Worm (Caenorhabditis elegans): ENCODE results near the gene C49G7.13.

C49G7.13 gene

DNA sequence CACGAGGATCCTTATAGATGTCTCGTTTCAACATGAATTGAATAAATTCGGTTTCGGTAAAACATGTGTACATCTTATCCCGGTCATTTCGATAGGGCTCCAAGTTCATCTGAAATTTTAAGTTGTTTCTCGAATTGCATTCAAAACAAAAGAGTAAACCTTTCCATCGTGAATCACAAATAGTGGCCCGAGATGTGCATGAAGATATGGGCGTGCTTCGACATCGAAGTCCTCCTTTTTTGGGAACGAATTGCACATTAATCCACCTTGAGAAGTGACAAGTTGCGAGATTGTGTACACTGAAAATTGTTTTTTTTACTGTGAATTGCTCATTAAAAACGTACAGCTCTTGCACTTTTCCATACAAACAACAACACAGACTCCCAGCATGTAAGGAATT is 20.3 kb downstream of the C49G7.13 start:
- TF ChIP-seq ama-1 (optimal IDR thresholded peaks at IDR 0.05), result no peak
- no peak for TF ChIP-seq R02D3.7 (tag; optimal IDR thresholded peaks at IDR 0.05)
- TF ChIP-seq fos-1 (tag; optimal IDR thresholded peaks at IDR 0.05), result no peak
- no peak for TF ChIP-seq fkh-2 (tag; optimal IDR thresholded peaks at IDR 0.05)
- no peak for TF ChIP-seq ZK546.5 (tag; optimal IDR thresholded peaks at IDR 0.05)
- no peak for TF ChIP-seq snpc-4 (tag; optimal IDR thresholded peaks at IDR 0.05)
- no peak for TF ChIP-seq sea-2 (GFP tag; optimal IDR thresholded peaks at IDR 0.05)
- no peak for TF ChIP-seq nhr-12 (tag; optimal IDR thresholded peaks at IDR 0.05)
- no peak for TF ChIP-seq nhr-77 (tag; optimal IDR thresholded peaks at IDR 0.05)
- TF ChIP-seq elt-2 (tag; optimal IDR thresholded peaks at IDR 0.05), result no peak
- no peak for TF ChIP-seq nhr-23 (tag; optimal IDR thresholded peaks at IDR 0.05)
- TF ChIP-seq nhr-43 (tag; optimal IDR thresholded peaks at IDR 0.05; ENCODE audit: poor library complexity, severe bottlenecking), result no peak
- TF ChIP-seq elt-3 (tag; optimal IDR thresholded peaks at IDR 0.05), result no peak
- TF ChIP-seq ceh-82 (tag; optimal IDR thresholded peaks at IDR 0.05), result no peak
- no peak for TF ChIP-seq nhr-237 (tag; optimal IDR thresholded peaks at IDR 0.05)
- TF ChIP-seq ceh-28 (tag; optimal IDR thresholded peaks at IDR 0.05), result no peak
- TF ChIP-seq unc-62 (GFP tag; optimal IDR thresholded peaks at IDR 0.05), result no peak

DNA sequence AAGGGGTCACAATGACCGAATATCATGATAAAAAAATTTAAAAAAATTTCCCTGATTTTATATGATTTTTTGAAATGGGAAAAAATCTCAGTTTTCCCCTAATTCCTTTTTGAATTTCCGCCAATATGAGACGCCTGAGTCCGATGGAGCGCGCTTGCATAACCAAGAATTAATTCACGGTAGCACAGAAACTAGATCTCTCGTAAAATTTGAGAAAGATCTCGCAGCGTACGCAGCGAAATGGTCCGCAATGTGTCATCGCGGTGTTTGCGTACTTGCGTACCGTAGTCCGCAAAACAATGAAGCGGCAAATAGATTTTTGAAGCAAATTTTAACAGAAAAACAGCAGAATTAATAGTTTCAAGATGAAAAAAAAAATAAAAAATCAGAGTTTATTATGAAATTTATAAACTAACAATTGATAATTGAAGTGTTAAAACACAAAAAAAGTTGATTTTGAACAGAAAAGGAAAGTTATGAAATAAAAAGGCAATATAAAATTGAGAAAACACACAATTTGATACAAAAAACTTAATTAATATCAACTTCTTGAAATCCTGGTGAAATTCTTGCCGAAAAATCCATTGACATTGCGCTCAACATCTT is 27.8 kb downstream of the C49G7.13 start:
- peak; percentile 4 for TF ChIP-seq lin-15B (tag; optimal IDR thresholded peaks at IDR 0.05)

DNA sequence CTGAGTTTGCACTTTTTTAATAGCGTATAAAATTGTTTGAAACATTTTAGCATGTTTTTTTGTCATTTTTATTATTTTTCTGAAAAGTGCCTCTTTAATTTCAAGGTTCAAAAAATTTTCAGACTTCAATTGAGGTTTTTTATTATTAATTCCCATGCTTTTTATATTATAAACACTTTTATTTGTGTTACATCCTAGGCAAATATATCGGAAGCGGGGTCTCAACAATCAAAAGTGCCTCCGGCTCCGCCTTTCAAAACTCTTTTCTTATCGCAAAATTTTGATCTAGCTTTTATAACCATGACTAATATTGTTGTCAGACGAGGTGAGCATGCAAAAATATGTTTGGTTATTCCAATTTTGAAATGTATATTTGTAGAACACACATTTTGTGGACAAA is 37.5 kb downstream of the C49G7.13 start, which contains the start of gene otpl-2:
Gene otpl-2 (plus strand): TSS at position 301 of the 400 bp plus-strand sequence.
- no peak for TF ChIP-seq ceh-28 (tag; optimal IDR thresholded peaks at IDR 0.05)
- TF ChIP-seq nhr-67 (tag; optimal IDR thresholded peaks at IDR 0.05), result no peak
- TF ChIP-seq daf-12 (tag; optimal IDR thresholded peaks at IDR 0.05), result no peak
- TF ChIP-seq unc-39 (tag; optimal IDR thresholded peaks at IDR 0.05), result no peak
- TF ChIP-seq elt-2 (tag; optimal IDR thresholded peaks at IDR 0.05), result no peak
- no peak for TF ChIP-seq R02D3.7 (tag; optimal IDR thresholded peaks at IDR 0.05)
- no peak for TF ChIP-seq ceh-16 (tag; optimal IDR thresholded peaks at IDR 0.05)
- no peak for TF ChIP-seq nhr-12 (tag; optimal IDR thresholded peaks at IDR 0.05)
- TF ChIP-seq aly-2 (tag; optimal IDR thresholded peaks at IDR 0.05), result no peak
- no peak for TF ChIP-seq mml-1 (tag; optimal IDR thresholded peaks at IDR 0.05)
- no peak for TF ChIP-seq skn-1 (tag; optimal IDR thresholded peaks at IDR 0.05)
- TF ChIP-seq lin-39 (tag; optimal IDR thresholded peaks at IDR 0.05), result no peak
- TF ChIP-seq ztf-4 (tag; optimal IDR thresholded peaks at IDR 0.05), result no peak
- no peak for TF ChIP-seq unc-62 (GFP tag; optimal IDR thresholded peaks at IDR 0.05)
- no peak for TF ChIP-seq hmg-11 (tag; optimal IDR thresholded peaks at IDR 0.05)
- TF ChIP-seq fkh-10 (GFP tag; optimal IDR thresholded peaks at IDR 0.05), result no peak
- TF ChIP-seq nhr-11 (tag; optimal IDR thresholded peaks at IDR 0.05), result no peak
- no peak for TF ChIP-seq pqm-1 (tag; optimal IDR thresholded peaks at IDR 0.05)

DNA sequence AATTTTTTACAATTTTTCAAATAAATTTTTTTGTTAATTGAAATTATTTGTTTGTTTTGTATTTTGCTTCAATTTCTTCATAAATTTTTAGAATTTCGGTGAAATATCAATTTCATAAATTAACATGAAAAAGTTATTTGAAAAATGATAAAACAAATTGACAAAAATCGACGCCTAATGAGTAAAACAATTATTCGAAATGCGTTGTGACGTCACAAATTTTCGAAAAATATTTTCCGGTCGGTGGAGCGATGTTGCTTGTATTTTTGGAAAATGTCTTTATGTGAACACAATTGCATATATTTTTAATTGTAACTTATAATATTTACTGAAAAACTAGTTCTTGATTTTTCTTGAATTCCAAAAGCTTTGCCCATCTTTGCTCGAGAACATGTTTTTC is 44.6 kb downstream of the C49G7.13 start:
- TF ChIP-seq fos-1 (tag; optimal IDR thresholded peaks at IDR 0.05), result no peak
- no peak for TF ChIP-seq nhr-76 (tag; optimal IDR thresholded peaks at IDR 0.05)
- TF ChIP-seq elt-3 (tag; optimal IDR thresholded peaks at IDR 0.05), result no peak
- TF ChIP-seq lin-39 (tag; optimal IDR thresholded peaks at IDR 0.05), result no peak
- no peak for TF ChIP-seq ceh-82 (tag; optimal IDR thresholded peaks at IDR 0.05)
- TF ChIP-seq pqm-1 (tag; optimal IDR thresholded peaks at IDR 0.05), result no peak
- no peak for TF ChIP-seq jun-1 (tag; optimal IDR thresholded peaks at IDR 0.05)
- no peak for TF ChIP-seq nhr-43 (tag; optimal IDR thresholded peaks at IDR 0.05; ENCODE audit: poor library complexity, severe bottlenecking)
- TF ChIP-seq pha-4 (tag; optimal IDR thresholded peaks at IDR 0.05), result no peak
- TF ChIP-seq nhr-11 (tag; optimal IDR thresholded peaks at IDR 0.05), result no peak
- TF ChIP-seq ztf-11 (tag; optimal IDR thresholded peaks at IDR 0.05), result no peak
- TF ChIP-seq sea-2 (GFP tag; optimal IDR thresholded peaks at IDR 0.05), result no peak
- TF ChIP-seq elt-2 (tag; optimal IDR thresholded peaks at IDR 0.05), result no peak
- no peak for TF ChIP-seq nhr-28 (tag; optimal IDR thresholded peaks at IDR 0.05)
- no peak for TF ChIP-seq unc-39 (tag; optimal IDR thresholded peaks at IDR 0.05)
- TF ChIP-seq lin-15B (tag; optimal IDR thresholded peaks at IDR 0.05), result no peak
- no peak for TF ChIP-seq nhr-67 (tag; optimal IDR thresholded peaks at IDR 0.05)
- TF ChIP-seq nhr-77 (tag; optimal IDR thresholded peaks at IDR 0.05), result no peak
- no peak for TF ChIP-seq tbx-2 (tag; optimal IDR thresholded peaks at IDR 0.05)
